Fruit fly (Drosophila melanogaster) whole organism: Measurements from ENCODE around the gene CG18764.

ENCODE experiments used
- psq ChIP-seq: fragments of >200 bp; optimal IDR thresholded peaks from 2 replicates; lab custom pipeline; 2017
- usp ChIP-seq: fragments of >200 bp; optimal IDR thresholded peaks from 2 replicates; lab custom pipeline; 2017; ENCODE audit warnings: missing biosample characterization, missing genetic modification characterization, mixed read lengths

DNA sequence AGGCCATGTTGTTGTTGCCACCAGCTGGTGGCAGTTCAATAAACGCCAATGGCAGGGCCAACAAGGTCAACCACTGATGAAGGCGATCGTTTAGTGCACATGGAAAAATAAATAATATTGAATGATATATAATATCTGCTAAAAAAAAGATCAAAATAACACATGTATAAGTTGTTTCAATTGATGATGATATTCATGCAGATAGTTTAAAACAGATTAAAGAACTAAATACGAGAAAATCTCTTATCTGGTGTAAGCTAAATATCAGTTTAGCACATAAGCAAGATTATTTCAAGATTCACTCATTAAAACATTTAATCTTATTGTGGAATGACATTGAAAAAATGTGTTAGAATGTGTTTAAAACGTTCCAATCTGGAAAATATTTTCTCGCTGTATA lies 36.8 kb downstream of the CG18764 start:
- TF ChIP-seq psq (lab: Kevin White, UChicago): no peak
- TF ChIP-seq usp: no peak
